Fruit fly (Drosophila melanogaster) whole organism, prepupa: ENCODE data around the gene CG13833.

Experiments
- Blimp-1 ChIP-seq: fragments of 200-800 bp; sonication (Bioruptor generic); optimal IDR thresholded peaks from 3 replicates; lab custom pipeline; 2017; ENCODE audit warnings: missing biosample characterization, missing genetic modification characterization, mild to moderate bottlenecking, moderate library complexity, missing genetic modification reagents
- CG10631 ChIP-seq: fragments of 200-800 bp; sonication (Bioruptor generic); optimal IDR thresholded peaks from 2 replicates; lab custom pipeline; 2016; ENCODE audit warnings: missing biosample characterization, missing genetic modification characterization
- CG10669 ChIP-seq: fragments of 200-800 bp; sonication (Bioruptor generic); optimal IDR thresholded peaks from 3 replicates; lab custom pipeline; 2018; ENCODE audit warnings: missing biosample characterization, mild to moderate bottlenecking, missing genetic modification characterization, moderate library complexity
- CG11294 ChIP-seq: fragments of 200-800 bp; sonication (Bioruptor generic); IDR thresholded peaks from 2 replicates; pipeline ENCODE4 v1.3.6; 2022; ENCODE audit warnings: missing biosample characterization, missing genetic modification characterization
- CG11762 ChIP-seq: fragments of 200-800 bp; sonication (Bioruptor generic); optimal IDR thresholded peaks from 3 replicates; lab custom pipeline; 2016; ENCODE audit warnings: missing biosample characterization, missing genetic modification characterization; ENCODE audit not compliant: insufficient read depth
- CG15336 ChIP-seq: fragments of 200-800 bp; sonication (Bioruptor generic); IDR thresholded peaks from 2 replicates; pipeline ENCODE4 v1.3.6; 2022; ENCODE audit warnings: missing biosample characterization, missing genetic modification characterization
- CG16779 ChIP-seq: fragments of 200-800 bp; sonication (Bioruptor generic); optimal IDR thresholded peaks from 3 replicates; lab custom pipeline; 2017; ENCODE audit warnings: missing biosample characterization, mild to moderate bottlenecking, missing genetic modification characterization
- CG31627 ChIP-seq: fragments of 200-800 bp; sonication (Bioruptor generic); optimal IDR thresholded peaks from 3 replicates; lab custom pipeline; 2016; ENCODE audit warnings: missing biosample characterization, missing genetic modification characterization
- CG32006 ChIP-seq: fragments of 200-800 bp; sonication (Bioruptor generic); optimal IDR thresholded peaks from 3 replicates; lab custom pipeline; 2017; ENCODE audit warnings: missing biosample characterization, mild to moderate bottlenecking, missing genetic modification characterization
- CG34406 ChIP-seq: fragments of 200-800 bp; sonication (Bioruptor generic); optimal IDR thresholded peaks from 3 replicates; lab custom pipeline; 2016; ENCODE audit warnings: missing biosample characterization, missing genetic modification characterization
- CG3919 ChIP-seq: fragments of 200-800 bp; sonication (Bioruptor generic); optimal IDR thresholded peaks from 3 replicates; lab custom pipeline; 2016; ENCODE audit warnings: missing biosample characterization, missing genetic modification characterization
- CG4318 ChIP-seq: fragments of 200-800 bp; sonication (Bioruptor generic); optimal IDR thresholded peaks from 3 replicates; lab custom pipeline; 2017; ENCODE audit warnings: missing biosample characterization, mild to moderate bottlenecking, missing genetic modification characterization
- CG6163 ChIP-seq: fragments of 200-800 bp; sonication (Bioruptor generic); IDR thresholded peaks from 3 replicates; pipeline ENCODE4 v1.3.6; 2022; ENCODE audit warnings: missing biosample characterization, missing genetic modification characterization
- CG6276 ChIP-seq: fragments of 200-800 bp; sonication (Bioruptor generic); optimal IDR thresholded peaks from 2 replicates; lab custom pipeline; 2017; ENCODE audit warnings: missing biosample characterization, mild to moderate bottlenecking, missing genetic modification characterization
- CG6792 ChIP-seq: fragments of 200-800 bp; sonication (Bioruptor generic); optimal IDR thresholded peaks from 3 replicates; lab custom pipeline; 2016; ENCODE audit warnings: missing biosample characterization, missing genetic modification characterization
- CG8119 ChIP-seq: fragments of 200-800 bp; sonication (Bioruptor generic); IDR thresholded peaks from 3 replicates; pipeline ENCODE4 v1.3.6; 2022; ENCODE audit warnings: missing biosample characterization, missing genetic modification characterization
- CG8319 ChIP-seq: fragments of 200-800 bp; sonication (Bioruptor generic); optimal IDR thresholded peaks from 3 replicates; lab custom pipeline; 2016; ENCODE audit warnings: missing biosample characterization, missing genetic modification characterization
- CG8632 ChIP-seq: fragments of 200-800 bp; sonication (Bioruptor generic); optimal IDR thresholded peaks from 3 replicates; lab custom pipeline; 2016; ENCODE audit warnings: missing biosample characterization, missing genetic modification characterization
- CG9139 ChIP-seq: fragments of 200-800 bp; sonication (Bioruptor generic); optimal IDR thresholded peaks from 3 replicates; lab custom pipeline; 2017; ENCODE audit warnings: missing biosample characterization, mild to moderate bottlenecking, missing genetic modification characterization
- Eip75B ChIP-seq: fragments of 200-800 bp; sonication (Bioruptor generic); optimal IDR thresholded peaks from 3 replicates; lab custom pipeline; 2016; ENCODE audit warnings: missing biosample characterization, missing genetic modification characterization
- Eip93F ChIP-seq: fragments of 200-800 bp; sonication (Bioruptor generic); optimal IDR thresholded peaks from 2 replicates; lab custom pipeline; 2016; ENCODE audit warnings: missing biosample characterization, mild to moderate bottlenecking, missing genetic modification characterization
- Ets21C ChIP-seq: fragments of 200-800 bp; sonication (Bioruptor generic); optimal IDR thresholded peaks from 3 replicates; lab custom pipeline; 2016; ENCODE audit warnings: missing biosample characterization, missing genetic modification characterization
- Ets96B ChIP-seq: fragments of 200-800 bp; optimal IDR thresholded peaks from 2 replicates; lab custom pipeline; 2019; ENCODE audit warnings: missing biosample characterization, mild to moderate bottlenecking, missing genetic modification characterization, moderate library complexity
- Gug ChIP-seq: fragments of 200-800 bp; sonication (Bioruptor generic); IDR thresholded peaks from 2 replicates; pipeline ENCODE4 v1.3.6; 2022; ENCODE audit warnings: missing biosample characterization, missing genetic modification characterization
- Hr39 ChIP-seq: fragments of 200-800 bp; sonication (Bioruptor generic); optimal IDR thresholded peaks from 2 replicates; lab custom pipeline; 2016; ENCODE audit warnings: missing biosample characterization, missing genetic modification characterization
- Hr4 ChIP-seq: fragments of 200-800 bp; sonication (Bioruptor generic); optimal IDR thresholded peaks from 3 replicates; lab custom pipeline; 2016; ENCODE audit warnings: missing biosample characterization, missing genetic modification characterization
- Lpt ChIP-seq: fragments of 200-800 bp; sonication (Bioruptor generic); optimal IDR thresholded peaks from 3 replicates; lab custom pipeline; 2016; ENCODE audit warnings: missing biosample characterization, missing genetic modification characterization
- Met ChIP-seq: fragments of 200-800 bp; sonication (Bioruptor generic); optimal IDR thresholded peaks from 3 replicates; lab custom pipeline; 2016; ENCODE audit warnings: missing biosample characterization, missing genetic modification characterization
- OdsH ChIP-seq: fragments of 200-800 bp; sonication (Bioruptor generic); optimal IDR thresholded peaks from 3 replicates; lab custom pipeline; 2016; ENCODE audit warnings: missing biosample characterization, missing genetic modification characterization
- Sox102F ChIP-seq: fragments of 200-800 bp; sonication (Bioruptor generic); optimal IDR thresholded peaks from 2 replicates; lab custom pipeline; 2016; ENCODE audit warnings: missing biosample characterization, mild to moderate bottlenecking, missing genetic modification characterization
- Sox14 ChIP-seq: fragments of 200-800 bp; sonication (Bioruptor generic); optimal IDR thresholded peaks from 3 replicates; lab custom pipeline; 2016; ENCODE audit warnings: missing biosample characterization, missing genetic modification characterization
- Sox15 ChIP-seq: fragments of 200-800 bp; sonication (Bioruptor generic); optimal IDR thresholded peaks from 3 replicates; lab custom pipeline; 2016; ENCODE audit warnings: missing biosample characterization, missing genetic modification characterization
- achi ChIP-seq: fragments of 200-800 bp; sonication (Bioruptor generic); optimal IDR thresholded peaks from 3 replicates; lab custom pipeline; 2016; ENCODE audit warnings: missing biosample characterization, missing genetic modification characterization
- acj6 ChIP-seq: fragments of 200-800 bp; sonication (Bioruptor generic); optimal IDR thresholded peaks from 3 replicates; lab custom pipeline; 2016; ENCODE audit warnings: missing biosample characterization, missing genetic modification characterization
- cyc ChIP-seq: fragments of 200-800 bp; sonication (Bioruptor generic); optimal IDR thresholded peaks from 3 replicates; lab custom pipeline; 2016; ENCODE audit warnings: missing biosample characterization, missing genetic modification characterization
- dsx ChIP-seq: fragments of 200-800 bp; optimal IDR thresholded peaks from 3 replicates; lab custom pipeline; 2019; ENCODE audit warnings: missing biosample characterization, mild to moderate bottlenecking, missing genetic modification characterization, moderate library complexity; ENCODE audit not compliant: poor library complexity, severe bottlenecking
- eg ChIP-seq: fragments of 200-800 bp; sonication (Bioruptor generic); IDR thresholded peaks from 3 replicates; pipeline ENCODE4 v1.3.6; 2022; ENCODE audit warnings: missing biosample characterization, missing genetic modification characterization
- fd85E ChIP-seq: fragments of 200-800 bp; sonication (Bioruptor generic); optimal IDR thresholded peaks from 3 replicates; lab custom pipeline; 2016; ENCODE audit warnings: missing biosample characterization, missing genetic modification characterization
- fkh ChIP-seq: fragments of 200-800 bp; sonication (Bioruptor generic); optimal IDR thresholded peaks from 3 replicates; lab custom pipeline; 2017; ENCODE audit warnings: missing biosample characterization, mild to moderate bottlenecking, missing genetic modification characterization, moderate library complexity
- pdm3 ChIP-seq: fragments of 200-800 bp; sonication (Bioruptor generic); optimal IDR thresholded peaks from 3 replicates; lab custom pipeline; 2016; ENCODE audit warnings: missing biosample characterization, missing genetic modification characterization
- salr ChIP-seq, 2 experiments: fragments of 200-800 bp; sonication (Bioruptor generic); optimal IDR thresholded peaks; 3 replicates each; lab custom pipeline; 2016 to 2018; ENCODE audit warnings: missing biosample characterization in 2 of 2, missing genetic modification characterization in 2 of 2, mild to moderate bottlenecking in 1 of 2
- spab ChIP-seq: fragments of 200-800 bp; sonication (Bioruptor generic); optimal IDR thresholded peaks from 2 replicates; lab custom pipeline; 2017; ENCODE audit warnings: missing biosample characterization, mild to moderate bottlenecking, missing genetic modification characterization, missing genetic modification reagents
- svp ChIP-seq: fragments of 200-800 bp; sonication (Bioruptor generic); peaks from one replicate; lab custom pipeline; 2016; ENCODE audit warnings: missing biosample characterization, missing genetic modification characterization
- vri ChIP-seq: fragments of 200-800 bp; sonication (Bioruptor generic); optimal IDR thresholded peaks from 3 replicates; lab custom pipeline; 2016; ENCODE audit warnings: missing biosample characterization, mild to moderate bottlenecking, missing genetic modification characterization

CG13833 gene

DNA sequence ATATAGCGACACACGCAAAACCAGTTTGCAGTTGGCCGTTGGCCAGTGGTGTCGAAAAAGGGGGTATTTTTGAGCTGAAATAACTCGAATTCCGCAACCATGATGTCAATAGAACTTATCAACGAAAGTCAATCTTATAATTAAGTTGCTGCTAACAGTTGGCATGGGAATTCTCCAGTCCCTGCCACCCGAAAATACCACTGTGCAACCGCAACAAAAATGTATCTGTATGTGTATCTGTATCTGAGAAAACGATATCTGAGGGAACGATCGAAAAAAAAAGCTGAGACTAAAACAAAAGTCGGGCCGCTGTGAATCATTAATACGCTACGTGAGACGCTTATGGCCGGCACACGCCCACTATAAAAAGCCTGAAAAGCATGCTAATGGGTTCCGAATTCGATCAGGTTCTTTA lies 11.2 kb upstream of the CG13833 start (continued):
- TF ChIP-seq salr (GFP tag; optimal IDR thresholded peaks at IDR 0.05; lab: Kevin White, UChicago) = peak; percentile 74 to 82
- no peak for TF ChIP-seq Eip93F (GFP tag; lab: Kevin White, UChicago)
- peak; percentile 89 for TF ChIP-seq CG8632 (GFP tag; lab: Kevin White, UChicago)
- peak; percentile 92 for TF ChIP-seq Met (GFP tag; lab: Kevin White, UChicago)
- peak; percentile 60 for TF ChIP-seq CG4318 (GFP tag; lab: Kevin White, UChicago)
- TF ChIP-seq spab = peak; percentile 79
- peak; percentile 91 for TF ChIP-seq CG10669 (GFP tag; lab: Kevin White, UChicago)
- peak; percentile 82 for TF ChIP-seq dsx (GFP tag; lab: Kevin White, UChicago)
- peak; percentile 93 for TF ChIP-seq Sox102F (GFP tag; lab: Kevin White, UChicago)
- TF ChIP-seq CG8319 = peak; percentile 87
- peak; percentile 95 for TF ChIP-seq Hr39 (GFP tag; lab: Kevin White, UChicago)
- TF ChIP-seq Lpt (GFP tag; lab: Kevin White, UChicago) = peak; percentile 63
- peak; percentile 93 for TF ChIP-seq vri (GFP tag; lab: Kevin White, UChicago)
- peak; percentile 95 for TF ChIP-seq CG31627 (GFP tag; lab: Kevin White, UChicago)
- peak; percentile 90 for TF ChIP-seq acj6 (GFP tag; lab: Kevin White, UChicago)
- peak; percentile 79 for TF ChIP-seq Blimp-1 (GFP tag; lab: Kevin White, UChicago)
- TF ChIP-seq Ets21C (GFP tag; lab: Kevin White, UChicago) = peak; percentile 91
- TF ChIP-seq svp = peak; percentile 97
- peak; percentile 79 for TF ChIP-seq CG15336 (GFP tag; lab: Robert Waterston, UW)
- TF ChIP-seq Gug = peak; percentile 57
- peak; percentile 84 for TF ChIP-seq Hr4 (GFP tag; lab: Kevin White, UChicago)
- TF ChIP-seq CG10631 = peak; percentile 88
- TF ChIP-seq CG32006 (GFP tag; lab: Kevin White, UChicago) = peak; percentile 80
- peak; percentile 93 for TF ChIP-seq cyc (GFP tag; lab: Kevin White, UChicago)
- TF ChIP-seq CG9139 = peak; percentile 73
- TF ChIP-seq CG6792 (GFP tag; lab: Kevin White, UChicago) = peak; percentile 89
- TF ChIP-seq Ets96B = peak; percentile 90
- peak; percentile 88 for TF ChIP-seq achi
- TF ChIP-seq fd85E = peak; percentile 65
- peak; percentile 89 for TF ChIP-seq OdsH
- peak; percentile 65 for TF ChIP-seq CG11294
- peak; percentile 85 for TF ChIP-seq CG8119 (GFP tag; lab: Robert Waterston, UW)
- TF ChIP-seq, all 60 proteins: peak for 57

DNA sequence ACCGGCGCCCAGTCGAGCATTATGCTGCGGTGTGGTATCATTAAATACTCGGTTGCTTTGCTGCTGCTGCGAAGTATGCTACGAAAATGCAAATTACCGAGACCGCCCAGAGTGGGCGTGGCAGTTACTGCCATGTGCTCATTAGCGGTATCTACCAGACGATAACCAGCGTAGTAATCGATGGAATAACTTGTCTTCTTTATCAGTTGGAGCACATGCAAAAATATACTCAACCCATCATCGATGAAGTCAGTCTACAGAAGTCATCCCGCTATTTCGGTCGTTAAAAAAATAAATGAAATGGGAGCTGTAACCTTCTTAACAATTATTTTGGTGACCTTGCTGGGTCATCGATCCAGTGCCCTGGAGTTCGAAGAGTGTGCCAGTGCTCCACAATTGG lies 8.3 kb upstream of the CG13833 start, which contains the start of gene CG13837:
TSS of gene CG13837 (plus strand) at position 301 of the 400 bp plus-strand sequence.
- TF ChIP-seq CG6163 = no peak
- no peak for TF ChIP-seq Eip75B (GFP tag; lab: Kevin White, UChicago)
- no peak for TF ChIP-seq CG8319
- no peak for TF ChIP-seq pdm3 (GFP tag; lab: Kevin White, UChicago)
- TF ChIP-seq svp = no peak
- no peak for TF ChIP-seq salr (GFP tag; optimal IDR thresholded peaks at IDR 0.05; lab: Kevin White, UChicago)
- no peak for TF ChIP-seq Sox14
- no peak for TF ChIP-seq CG16779 (tag; lab: Kevin White, UChicago)
- TF ChIP-seq Sox15 = no peak
- no peak for TF ChIP-seq CG3919
- no peak for TF ChIP-seq CG31627 (GFP tag; lab: Kevin White, UChicago)
- no peak for TF ChIP-seq Met (GFP tag; lab: Kevin White, UChicago)

DNA sequence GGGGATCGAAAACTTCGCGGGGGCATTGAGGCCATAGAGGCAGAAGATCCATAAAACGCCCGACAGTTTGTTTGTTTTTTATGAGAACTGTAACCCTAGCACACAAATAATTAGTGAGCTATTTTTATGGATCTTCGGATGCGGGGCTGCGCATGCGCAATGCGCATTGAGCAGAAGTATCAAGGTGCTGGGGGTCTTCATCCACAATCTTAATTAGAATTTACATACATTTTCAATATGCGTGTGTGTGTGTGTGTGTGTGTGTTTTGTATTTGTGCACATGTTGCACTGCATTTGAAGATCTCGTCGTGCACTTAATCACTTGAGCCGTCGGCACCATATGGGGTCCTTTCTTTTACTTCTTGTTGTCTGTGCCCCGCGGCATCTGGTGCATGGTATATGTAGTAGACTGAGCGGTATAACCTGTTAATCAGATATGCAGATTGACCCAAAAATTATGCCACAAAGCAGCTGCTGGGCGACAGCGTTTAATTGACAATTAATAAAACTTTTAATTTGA lies 7.4 kb upstream of the CG13833 start:
- TF ChIP-seq dsx (GFP tag; lab: Kevin White, UChicago) (no peak), fkh (no peak), CG34406 (GFP tag; lab: Kevin White, UChicago) (no peak), CG6792 (GFP tag; lab: Kevin White, UChicago) (no peak), eg (GFP tag; lab: Robert Waterston, UW) (no peak), Hr39 (GFP tag; lab: Kevin White, UChicago) (no peak), Lpt (GFP tag; lab: Kevin White, UChicago) (no peak), CG11762 (GFP tag; lab: Kevin White, UChicago) (no peak), CG6276 (GFP tag; lab: Kevin White, UChicago) (no peak)
